Fruit fly (Drosophila melanogaster): ENCODE data around the gene Ggamma30A.
A peak's percentile ranks its signal among the peaks of the same experiment; 100 is the strongest.

Ggamma30A gene

dm6 chr2L:9235556-9236001 is 20.8 kb upstream of the Ggamma30A start (continued):
- TF ChIP-seq Mad (GFP tag; optimal IDR thresholded peaks at IDR 0.05) (no peak), grau (tag; optimal IDR thresholded peaks at IDR 0.05) (peak; percentile 65), ATbp (GFP tag; optimal IDR thresholded peaks at IDR 0.05) (peak; percentile 25), CHES-1-like (GFP tag; optimal IDR thresholded peaks at IDR 0.05) (no peak), cg (GFP tag; optimal IDR thresholded peaks at IDR 0.05) (no peak), CG6272 (GFP tag; IDR thresholded peaks at IDR 0.05) (no peak), Stat92E (GFP tag; optimal IDR thresholded peaks at IDR 0.05) (no peak), HmgD (GFP tag; optimal IDR thresholded peaks at IDR 0.05) (no peak), fu2 (GFP tag; optimal IDR thresholded peaks at IDR 0.05) (no peak), E2f1 (GFP tag; IDR thresholded peaks at IDR 0.05) (peak; percentile 47; the same call in 1 of the 2 replicates), CG18262 (tag; optimal IDR thresholded peaks at IDR 0.05) (peak; percentile 40), CG8924 (tag; optimal IDR thresholded peaks at IDR 0.05) (peak; percentile 57), CG11504 (tag; optimal IDR thresholded peaks at IDR 0.05) (peak; percentile 72), fru (optimal IDR thresholded peaks at IDR 0.05) (no peak), CG33213 (GFP tag; optimal IDR thresholded peaks at IDR 0.05) (no peak), Ets65A (GFP tag) (no peak), Gsc (GFP tag; IDR thresholded peaks at IDR 0.05) (no peak), Lim3 (GFP tag; IDR thresholded peaks at IDR 0.05) (no peak), run (tag; optimal IDR thresholded peaks at IDR 0.05) (no peak), Oli (tag; optimal IDR thresholded peaks at IDR 0.05) (peak; percentile 54), Lhr (GFP tag; optimal IDR thresholded peaks at IDR 0.05) (no peak), zen (tag; optimal IDR thresholded peaks at IDR 0.05) (no peak), bowl (GFP tag; IDR thresholded peaks at IDR 0.05) (no peak), Deaf1 (tag; optimal IDR thresholded peaks at IDR 0.05) (peak; percentile 27), pho (GFP tag; optimal IDR thresholded peaks at IDR 0.05) (no peak), CG7556 (GFP tag; optimal IDR thresholded peaks at IDR 0.05) (no peak), danr (GFP tag; IDR thresholded peaks at IDR 0.05) (no peak), pfk (GFP tag; optimal IDR thresholded peaks at IDR 0.05) (no peak), Med (GFP tag) (peak; percentile 79), tup (GFP tag; optimal IDR thresholded peaks at IDR 0.05) (no peak), CG12155 (GFP tag; optimal IDR thresholded peaks at IDR 0.05) (no peak), unpg (GFP tag; optimal IDR thresholded peaks at IDR 0.05) (peak; percentile 62), CG13775 (GFP tag; optimal IDR thresholded peaks at IDR 0.05) (peak; percentile 37), wdn (GFP tag; IDR thresholded peaks at IDR 0.05) (peak; percentile 37; the same call in 1 of the 2 replicates), CG17912 (GFP tag; optimal IDR thresholded peaks at IDR 0.05) (no peak), jing (GFP tag; optimal IDR thresholded peaks at IDR 0.05) (no peak), CG18011 (GFP tag; optimal IDR thresholded peaks at IDR 0.05) (no peak), scrt (GFP tag; optimal IDR thresholded peaks at IDR 0.05) (peak; percentile 16), CG2678 (tag; optimal IDR thresholded peaks at IDR 0.05) (peak; percentile 70), CG2129 (GFP tag; IDR thresholded peaks at IDR 0.05; ENCODE audit: partially characterized antibody) (no peak), CG8388 (GFP tag; optimal IDR thresholded peaks at IDR 0.05) (peak; percentile 19), phol (tag; optimal IDR thresholded peaks at IDR 0.05) (peak; percentile 38), Dek (tag; optimal IDR thresholded peaks at IDR 0.05) (peak; percentile 5), CG2199 (GFP tag; IDR thresholded peaks at IDR 0.05) (no peak), CG11093 (GFP tag; IDR thresholded peaks at IDR 0.05) (no peak), ac (GFP tag; optimal IDR thresholded peaks at IDR 0.05) (no peak), lola (GFP tag; optimal IDR thresholded peaks at IDR 0.05) (no peak), CG4404 (GFP tag; IDR thresholded peaks at IDR 0.05) (no peak), ewg (GFP tag; optimal IDR thresholded peaks at IDR 0.05) (no peak), cas (GFP tag; IDR thresholded peaks at IDR 0.05) (no peak; the same call in 1 of the 2 replicates), CG4730 (GFP tag; IDR thresholded peaks at IDR 0.05) (no peak)
